Worm (Caenorhabditis elegans): Measurements from ENCODE around the gene fbxb-17.

ce11 chrII:1654917-1655316, 21.3 kb upstream of the fbxb-17 start, which contains the start of gene btb-12:
- TF ChIP-seq nhr-11 (tag; optimal IDR thresholded peaks at IDR 0.05) (no peak), madf-2 (tag; optimal IDR thresholded peaks at IDR 0.05) (no peak), hlh-15 (tag; optimal IDR thresholded peaks at IDR 0.05) (no peak), hlh-30 (tag; optimal IDR thresholded peaks at IDR 0.05; ENCODE audit: insufficient read depth) (no peak), ceh-9 (tag; optimal IDR thresholded peaks at IDR 0.05) (no peak), F13H6.1 (tag; optimal IDR thresholded peaks at IDR 0.05) (no peak), tbx-7 (tag; optimal IDR thresholded peaks at IDR 0.05) (no peak)

Measured in whole organism, late embryonic.